Worm (Caenorhabditis elegans) whole organism, L4 larva: ENCODE results near the gene srx-84.

ENCODE experiments used
- Y5F2A.4 ChIP-seq: fragments of 200-800 bp; sonication (Bioruptor generic); optimal IDR thresholded peaks from 2 replicates; lab custom pipeline; 2018; ENCODE audit warnings: mild to moderate bottlenecking, missing genetic modification characterization, missing compliant biosample characterization
- ama-1 ChIP-seq: fragments of 150-350 bp; optimal IDR thresholded peaks from 2 replicates; lab custom pipeline; 2014; ENCODE audit warnings: inconsistent platforms, mixed read lengths
- ceh-28 ChIP-seq: fragments of 150-350 bp; optimal IDR thresholded peaks from 2 replicates; lab custom pipeline; 2014; ENCODE audit warnings: missing biosample characterization, missing genetic modification reagents, missing genetic modification characterization
- hif-1 ChIP-seq, 2 experiments: sonication (generic microtip); optimal IDR thresholded peaks; 2 replicates each; lab custom pipeline; 2016 to 2017; ENCODE audit warnings: missing compliant biosample characterization in 2 of 2, missing genetic modification characterization in 2 of 2, missing genetic modification reagents in 2 of 2, missing genotype in 2 of 2, mild to moderate bottlenecking in 1 of 2
- hlh-30 ChIP-seq: sonication (generic microtip); optimal IDR thresholded peaks from 2 replicates; lab custom pipeline; 2017; ENCODE audit warnings: antibody characterized with exemption, mild to moderate bottlenecking, missing genetic modification characterization, missing compliant biosample characterization; ENCODE audit not compliant: insufficient read depth
- nhr-77 ChIP-seq: fragments of 150-350 bp; optimal IDR thresholded peaks from 2 replicates; lab custom pipeline; 2014; ENCODE audit warnings: missing biosample characterization, missing genetic modification characterization

DNA sequence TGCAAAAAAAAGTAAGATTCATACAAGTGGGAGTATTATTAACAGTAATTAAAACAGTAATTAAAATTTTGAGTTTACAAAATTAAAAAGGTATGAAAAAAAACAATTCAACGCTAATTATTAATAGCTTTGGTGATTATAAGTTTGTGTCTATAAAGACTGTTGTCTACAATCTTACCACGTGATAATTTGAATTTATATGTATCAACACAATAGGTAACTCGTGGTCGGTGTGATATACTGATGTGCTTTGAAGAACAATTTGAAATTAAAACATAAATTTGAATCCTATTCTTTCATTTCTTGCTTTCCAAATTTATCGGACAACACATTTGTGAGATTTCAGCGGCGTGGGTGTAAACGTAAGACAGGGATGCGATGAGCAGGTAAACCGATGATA is 28.9 kb downstream of the srx-84 start:
- TF ChIP-seq hlh-30 (tag; lab: Kevin White, UChicago), result no peak
- no peak for TF ChIP-seq ama-1 (lab: Kevin White, UChicago)
- no peak for TF ChIP-seq ceh-28 (tag; lab: Kevin White, UChicago)
- TF ChIP-seq nhr-77 (tag; lab: Kevin White, UChicago), result no peak
- no peak for TF ChIP-seq Y5F2A.4
- TF ChIP-seq hif-1 (tag; optimal IDR thresholded peaks at IDR 0.05; lab: Kevin White, UChicago), result no peak
